Fruit fly (Drosophila melanogaster): ENCODE data around the gene CG33796.

dm6 chr3L:16165356-16166168 lies 4.3 kb downstream of the CG33796 start:
- no peak for TF ChIP-seq h (optimal IDR thresholded peaks at IDR 0.05)
- no peak for TF ChIP-seq Myc (optimal IDR thresholded peaks at IDR 0.05)
- TF ChIP-seq Sin3A (optimal IDR thresholded peaks at IDR 0.05) = no peak
- no peak for TF ChIP-seq psq (optimal IDR thresholded peaks at IDR 0.05)
